Fruit fly (Drosophila melanogaster) whole organism, embryonic: Measurements from ENCODE around the gene CG32066.

Experiments
- Adf1 ChIP-seq: fragments of 200-800 bp; sonication (Bioruptor generic); IDR thresholded peaks from 2 replicates; pipeline ENCODE4 v1.3.6; 2022; ENCODE audit warnings: missing biosample characterization, missing genetic modification characterization
- Asciz ChIP-seq: fragments of 200-800 bp; sonication (Bioruptor generic); optimal IDR thresholded peaks from 2 replicates; lab custom pipeline; 2017; ENCODE audit warnings: missing biosample characterization, mild to moderate bottlenecking, missing genetic modification characterization, missing genetic modification reagents
- Blimp-1 ChIP-seq: fragments of 200-800 bp; sonication (Bioruptor generic); optimal IDR thresholded peaks from 3 replicates; lab custom pipeline; 2018; ENCODE audit warnings: missing biosample characterization, missing genetic modification characterization, mild to moderate bottlenecking, moderate library complexity, missing genetic modification reagents
- CG10565 ChIP-seq: fragments of 200-800 bp; sonication (Bioruptor generic); optimal IDR thresholded peaks from 3 replicates; lab custom pipeline; 2016; ENCODE audit warnings: missing biosample characterization, mild to moderate bottlenecking, missing genetic modification characterization
- CG13287 ChIP-seq: fragments of 200-800 bp; sonication (Bioruptor generic); IDR thresholded peaks from 2 replicates; pipeline ENCODE4 v1.3.6; 2022; ENCODE audit warnings: missing biosample characterization, missing genetic modification characterization; ENCODE audit not compliant: partially characterized antibody
- CG13424 ChIP-seq: fragments of 200-800 bp; sonication (Bioruptor generic); optimal IDR thresholded peaks from 2 replicates; lab custom pipeline; 2019; ENCODE audit warnings: missing biosample characterization, mild to moderate bottlenecking, missing genetic modification characterization, moderate library complexity
- CG13775 ChIP-seq: fragments of 200-800 bp; sonication (Bioruptor generic); optimal IDR thresholded peaks from 3 replicates; lab custom pipeline; 2017; ENCODE audit warnings: missing biosample characterization, mild to moderate bottlenecking, missing genetic modification characterization
- CG14667 ChIP-seq: fragments of 200-800 bp; sonication (Bioruptor generic); IDR thresholded peaks from 2 replicates; pipeline ENCODE4 v1.3.6; 2022; ENCODE audit warnings: missing biosample characterization, missing genetic modification characterization
- CG17912 ChIP-seq: fragments of 200-800 bp; sonication (Bioruptor generic); optimal IDR thresholded peaks from 2 replicates; lab custom pipeline; 2018; ENCODE audit warnings: missing biosample characterization, mild to moderate bottlenecking, missing genetic modification characterization
- CG18619 ChIP-seq: fragments of 200-800 bp; sonication (Bioruptor generic); optimal IDR thresholded peaks from 3 replicates; lab custom pipeline; 2017; ENCODE audit warnings: missing biosample characterization, mild to moderate bottlenecking, missing genetic modification characterization
- CG31365 ChIP-seq: fragments of 200-800 bp; sonication (Bioruptor generic); optimal IDR thresholded peaks from 2 replicates; lab custom pipeline; 2018; ENCODE audit warnings: missing biosample characterization, mild to moderate bottlenecking, missing genetic modification characterization
- CG31388 ChIP-seq: fragments of 200-800 bp; sonication (Bioruptor generic); optimal IDR thresholded peaks from 2 replicates; lab custom pipeline; 2016; ENCODE audit warnings: missing biosample characterization, missing genetic modification characterization
- CG32532 ChIP-seq: fragments of 200-800 bp; sonication (Bioruptor generic); IDR thresholded peaks from 2 replicates; pipeline ENCODE4 v1.3.6; 2022; ENCODE audit warnings: missing biosample characterization, missing genetic modification characterization
- CG34422 ChIP-seq: fragments of 200-800 bp; sonication (Bioruptor generic); IDR thresholded peaks from 3 replicates; pipeline ENCODE4 v1.3.6; 2022; ENCODE audit warnings: missing biosample characterization, missing genetic modification characterization
- CG4404 ChIP-seq: fragments of 200-800 bp; sonication (Bioruptor generic); IDR thresholded peaks from 2 replicates; pipeline ENCODE4 v1.3.6; 2022; ENCODE audit warnings: missing biosample characterization, missing genetic modification characterization
- CG8388 ChIP-seq: fragments of 200-800 bp; sonication (Bioruptor generic); optimal IDR thresholded peaks from 2 replicates; lab custom pipeline; 2019; ENCODE audit warnings: missing biosample characterization, mild to moderate bottlenecking, missing genetic modification characterization, moderate library complexity
- CG9215 ChIP-seq: fragments of 200-800 bp; sonication (Bioruptor generic); IDR thresholded peaks from 2 replicates; pipeline ENCODE4 v1.3.6; 2022; ENCODE audit warnings: missing biosample characterization, missing genetic modification characterization
- CG9876 ChIP-seq: fragments of 200-800 bp; sonication (Bioruptor generic); optimal IDR thresholded peaks from 2 replicates; lab custom pipeline; 2016; ENCODE audit warnings: missing biosample characterization, missing genetic modification characterization
- D19B ChIP-seq: fragments of 200-800 bp; sonication (Bioruptor generic); optimal IDR thresholded peaks from 2 replicates; lab custom pipeline; 2017; ENCODE audit warnings: missing biosample characterization, mild to moderate bottlenecking, missing genetic modification characterization
- Dp ChIP-seq: fragments of 200-800 bp; sonication (Bioruptor generic); optimal IDR thresholded peaks from 2 replicates; lab custom pipeline; 2018; ENCODE audit warnings: missing biosample characterization, mild to moderate bottlenecking, missing genetic modification characterization, moderate library complexity
- E2f1 ChIP-seq: fragments of 200-800 bp; sonication (Bioruptor generic); IDR thresholded peaks from 2 replicates; pipeline ENCODE4 v1.3.6; 2022; ENCODE audit warnings: missing biosample characterization, missing genetic modification characterization
- E2f2 ChIP-seq: fragments of 200-800 bp; sonication (Bioruptor generic); IDR thresholded peaks from 2 replicates; pipeline ENCODE4 v1.3.6; 2022; ENCODE audit warnings: missing biosample characterization, missing genetic modification characterization
- Ets97D ChIP-seq: fragments of 200-800 bp; sonication (Bioruptor generic); optimal IDR thresholded peaks from 3 replicates; lab custom pipeline; 2016; ENCODE audit warnings: missing biosample characterization, missing genetic modification characterization
- Gug ChIP-seq: fragments of 200-800 bp; sonication (Bioruptor generic); IDR thresholded peaks from 4 replicates; pipeline ENCODE4 v1.3.6; 2022; ENCODE audit warnings: missing biosample characterization, missing genetic modification characterization
- H2.0 ChIP-seq: fragments of 200-800 bp; sonication (Bioruptor generic); IDR thresholded peaks from 2 replicates; pipeline ENCODE4 v1.3.6; 2022; ENCODE audit warnings: missing biosample characterization, missing genetic modification characterization
- Hr39 ChIP-seq: fragments of >200 bp; optimal IDR thresholded peaks from 2 replicates; lab custom pipeline; 2017
- Six4 ChIP-seq: fragments of 200-800 bp; sonication (Bioruptor generic); optimal IDR thresholded peaks from 2 replicates; lab custom pipeline; 2016; ENCODE audit warnings: missing biosample characterization, missing genetic modification characterization
- Sox100B ChIP-seq: fragments of 200-800 bp; sonication (Bioruptor generic); optimal IDR thresholded peaks from 3 replicates; lab custom pipeline; 2018; ENCODE audit warnings: missing biosample characterization, mild to moderate bottlenecking, missing genetic modification characterization
- Sox102F ChIP-seq: fragments of 200-800 bp; sonication (Bioruptor generic); optimal IDR thresholded peaks from 2 replicates; lab custom pipeline; 2018; ENCODE audit warnings: missing biosample characterization, mild to moderate bottlenecking, missing genetic modification characterization, moderate library complexity
- Trl ChIP-seq, 3 experiments: fragments of >200 bp in 2 of 3; fragments of 200-800 bp in 1 of 3; sonication (Bioruptor generic) in 1 of 3; optimal IDR thresholded peaks; 2 replicates in 1 of 3; 3 replicates in 2 of 3; lab custom pipeline; 2016 to 2017; ENCODE audit warnings: missing biosample characterization in 1 of 3, missing genetic modification characterization in 1 of 3
- bowl ChIP-seq: fragments of 200-800 bp; sonication (Bioruptor generic); IDR thresholded peaks from 2 replicates; pipeline ENCODE4 v1.3.6; 2022; ENCODE audit warnings: missing biosample characterization, missing genetic modification characterization
- bsh ChIP-seq, 2 experiments: fragments of 200-800 bp; sonication (Bioruptor generic); optimal IDR thresholded peaks; 2 replicates each; lab custom pipeline; 2017 to 2018; ENCODE audit warnings: mild to moderate bottlenecking in 2 of 2, missing biosample characterization in 2 of 2, missing genetic modification characterization in 2 of 2, moderate library complexity in 1 of 2
- cato ChIP-seq: fragments of 200-800 bp; sonication (Bioruptor generic); optimal IDR thresholded peaks from 2 replicates; lab custom pipeline; 2016; ENCODE audit warnings: missing biosample characterization, missing genetic modification characterization, borderline replicate concordance
- chinmo ChIP-seq: fragments of 200-800 bp; sonication (Bioruptor generic); IDR thresholded peaks from 4 replicates; pipeline ENCODE4 v1.3.6; 2022; ENCODE audit warnings: missing biosample characterization, missing genetic modification characterization; ENCODE audit not compliant: partially characterized antibody
- ci ChIP-seq: fragments of 200-800 bp; sonication (Bioruptor generic); IDR thresholded peaks from 3 replicates; pipeline ENCODE4 v1.3.6; 2022; ENCODE audit warnings: missing biosample characterization, missing genetic modification characterization
- fd3F ChIP-seq: fragments of 200-800 bp; sonication (Bioruptor generic); optimal IDR thresholded peaks from 2 replicates; lab custom pipeline; 2018; ENCODE audit warnings: missing biosample characterization, mild to moderate bottlenecking, missing genetic modification characterization, moderate library complexity
- h ChIP-seq: fragments of >200 bp; optimal IDR thresholded peaks from 2 replicates; lab custom pipeline; 2017
- kay ChIP-seq: fragments of 200-800 bp; sonication (Bioruptor generic); optimal IDR thresholded peaks from 2 replicates; lab custom pipeline; 2016; ENCODE audit warnings: missing biosample characterization, missing genetic modification characterization
- ken ChIP-seq: fragments of 200-800 bp; sonication (Bioruptor generic); IDR thresholded peaks from 3 replicates; pipeline ENCODE4 v1.3.6; 2022; ENCODE audit warnings: missing biosample characterization, missing genetic modification characterization
- odd ChIP-seq: fragments of 200-800 bp; sonication (Bioruptor generic); optimal IDR thresholded peaks from 2 replicates; lab custom pipeline; 2017; ENCODE audit warnings: missing biosample characterization, mild to moderate bottlenecking, missing genetic modification characterization
- sc ChIP-seq, 3 experiments: fragments of >200 bp in 2 of 3; fragments of 200-800 bp in 1 of 3; sonication (Bioruptor generic) in 1 of 3; optimal IDR thresholded peaks; 2 replicates in 2 of 3; 3 replicates in 1 of 3; lab custom pipeline; 2017; ENCODE audit warnings: mild to moderate bottlenecking in 1 of 3, missing biosample characterization in 1 of 3, missing genetic modification characterization in 1 of 3, missing genetic modification reagents in 1 of 3
- shn ChIP-seq: fragments of 200-800 bp; sonication (Bioruptor generic); optimal IDR thresholded peaks from 3 replicates; lab custom pipeline; 2016; ENCODE audit warnings: missing biosample characterization, missing genetic modification characterization
- so ChIP-seq: fragments of 200-800 bp; sonication (Bioruptor generic); IDR thresholded peaks from 3 replicates; pipeline ENCODE4 v1.3.6; 2022; ENCODE audit warnings: missing biosample characterization, missing genetic modification characterization
- sob ChIP-seq: fragments of 200-800 bp; sonication (Bioruptor generic); IDR thresholded peaks from 2 replicates; pipeline ENCODE4 v1.3.6; 2022; ENCODE audit warnings: missing biosample characterization, missing genetic modification characterization
- sqz ChIP-seq: fragments of 200-800 bp; sonication (Bioruptor generic); optimal IDR thresholded peaks from 3 replicates; lab custom pipeline; 2018; ENCODE audit warnings: missing biosample characterization, mild to moderate bottlenecking, missing genetic modification characterization
- tgo ChIP-seq: fragments of 200-800 bp; sonication (Bioruptor generic); IDR thresholded peaks from 3 replicates; pipeline ENCODE4 v1.3.6; 2022; ENCODE audit warnings: missing biosample characterization, missing genetic modification characterization
- twi ChIP-seq: fragments of 200-800 bp; optimal IDR thresholded peaks from 2 replicates; lab custom pipeline; 2019; ENCODE audit warnings: missing biosample characterization, mild to moderate bottlenecking, missing genetic modification characterization, moderate library complexity
- vvl ChIP-seq: fragments of 200-800 bp; sonication (Bioruptor generic); IDR thresholded peaks from 2 replicates; pipeline ENCODE4 v1.3.6; 2022; ENCODE audit warnings: missing biosample characterization, missing genetic modification characterization
- wdn ChIP-seq: fragments of 200-800 bp; sonication (Bioruptor generic); IDR thresholded peaks from 2 replicates; pipeline ENCODE4 v1.3.6; 2022; ENCODE audit warnings: missing biosample characterization, missing genetic modification characterization
- zfh2 ChIP-seq: fragments of 200-800 bp; sonication (Bioruptor generic); optimal IDR thresholded peaks from 2 replicates; lab custom pipeline; 2016; ENCODE audit warnings: missing biosample characterization, missing genetic modification characterization

CG32066 gene

DNA sequence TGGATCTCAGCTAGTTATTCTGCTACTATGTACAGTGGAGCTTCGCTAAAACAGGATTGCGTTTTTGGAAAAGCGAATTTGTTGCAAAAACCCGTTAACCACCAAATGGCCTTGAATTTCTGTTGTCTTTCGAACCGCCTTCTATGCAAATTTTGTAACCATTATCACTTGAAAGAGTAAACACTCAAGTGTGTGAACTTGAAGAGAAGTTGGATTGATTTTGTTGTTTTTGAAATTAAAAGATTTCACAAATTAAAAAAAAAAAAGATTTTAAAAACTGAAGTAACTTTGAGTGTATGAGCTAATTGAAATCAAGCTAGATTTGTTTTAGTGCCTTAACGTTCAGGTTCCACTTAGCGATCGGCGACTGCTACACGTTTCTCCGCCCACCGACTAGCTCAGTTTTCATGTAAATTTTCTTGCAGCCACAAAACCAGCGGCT lies 23.1 kb upstream of the CG32066 start (continued):
- TF ChIP-seq CG32532 (GFP tag; lab: Robert Waterston, UW) (peak; percentile 78), CG13424 (tag; lab: Kevin White, UChicago) (peak; percentile 59), CG34422 (GFP tag; lab: Robert Waterston, UW) (peak; percentile 58), CG18619 (GFP tag; lab: Kevin White, UChicago) (peak; percentile 67), CG13775 (GFP tag; lab: Kevin White, UChicago) (peak; percentile 49), CG9876 (peak; percentile 43), fd3F (GFP tag; lab: Kevin White, UChicago) (peak; percentile 19), h (lab: Kevin White, UChicago) (no peak), Gug (GFP tag; lab: Robert Waterston, UW) (peak; percentile 69; the same call in 2 of the 4 replicates), CG4404 (GFP tag; lab: Robert Waterston, UW) (0 out of 2 replicates have a peak, but pooled peaks have one; percentile 9), Hr39 (lab: Kevin White, UChicago) (no peak), CG8388 (GFP tag; lab: Kevin White, UChicago) (peak; percentile 58), sc (optimal IDR thresholded peaks at IDR 0.05; lab: Kevin White, UChicago) (no peak), sc (GFP tag; optimal IDR thresholded peaks at IDR 0.05; lab: Kevin White, UChicago) (peak; percentile 28), tgo (GFP tag; lab: Robert Waterston, UW) (peak; percentile 75), Asciz (peak; percentile 48), CG13287 (GFP tag; lab: Robert Waterston, UW) (no peak), bsh (GFP tag; optimal IDR thresholded peaks at IDR 0.05; lab: Kevin White, UChicago) (peak; percentile 12 to 16), shn (GFP tag; lab: Kevin White, UChicago) (peak; percentile 51), CG10565 (no peak), Adf1 (GFP tag; lab: Robert Waterston, UW) (no peak), D19B (GFP tag; lab: Kevin White, UChicago) (peak; percentile 36), E2f1 (GFP tag; lab: Robert Waterston, UW) (peak; percentile 56), odd (GFP tag; lab: Kevin White, UChicago) (peak; percentile 26), bowl (GFP tag; lab: Robert Waterston, UW) (0 out of 2 replicates have a peak, but pooled peaks have one; percentile 35), sqz (GFP tag; lab: Kevin White, UChicago) (peak; percentile 20), vvl (GFP tag; lab: Robert Waterston, UW) (peak; percentile 58; the same call in 1 of the 2 replicates), Trl (optimal IDR thresholded peaks at IDR 0.05; lab: Kevin White, UChicago) (no peak), Trl (GFP tag; optimal IDR thresholded peaks at IDR 0.05; lab: Kevin White, UChicago) (peak; percentile 82), CG17912 (no peak), ci (GFP tag; lab: Robert Waterston, UW) (peak; percentile 79), Six4 (GFP tag; lab: Kevin White, UChicago) (peak; percentile 46), H2.0 (GFP tag; lab: Robert Waterston, UW) (peak; percentile 21; the same call in 1 of the 2 replicates), wdn (GFP tag; lab: Robert Waterston, UW) (peak; percentile 25; the same call in 1 of the 2 replicates), CG9215 (GFP tag; lab: Robert Waterston, UW) (peak; percentile 68), ken (peak; percentile 64; the same call in 2 of the 3 replicates), twi (tag; lab: Kevin White, UChicago) (no peak), Dp (GFP tag; lab: Kevin White, UChicago) (no peak), E2f2 (GFP tag; lab: Robert Waterston, UW) (peak; percentile 49; the same call in 1 of the 2 replicates), cato (GFP tag; lab: Kevin White, UChicago) (peak; percentile 1), chinmo (GFP tag; lab: Robert Waterston, UW) (no peak), CG31388 (GFP tag; lab: Kevin White, UChicago) (peak; percentile 24), Blimp-1 (peak; percentile 64), Sox100B (GFP tag; lab: Kevin White, UChicago) (peak; percentile 85), CG14667 (GFP tag; lab: Robert Waterston, UW) (peak; percentile 53), sob (GFP tag; lab: Robert Waterston, UW) (0 out of 2 replicates have a peak, but pooled peaks have one; percentile 53), Sox102F (no peak), so (GFP tag; lab: Robert Waterston, UW) (peak; percentile 72; the same call in 1 of the 3 replicates), zfh2 (peak; percentile 55), Ets97D (no peak), CG31365 (no peak), kay (GFP tag; lab: Kevin White, UChicago) (no peak)
